Fruit fly (Drosophila melanogaster) whole organism, embryonic: ENCODE data around the gene twf.

Experiments
- Abd-B ChIP-seq: fragments of 200-800 bp; sonication (Bioruptor generic); optimal IDR thresholded peaks from 2 replicates; lab custom pipeline; 2018; ENCODE audit warnings: missing biosample characterization, mild to moderate bottlenecking, missing genetic modification characterization, moderate library complexity
- Adf1 ChIP-seq: fragments of 200-800 bp; sonication (Bioruptor generic); IDR thresholded peaks from 2 replicates; pipeline ENCODE4 v1.3.6; 2022; ENCODE audit warnings: missing biosample characterization, missing genetic modification characterization
- B-H2 ChIP-seq: fragments of 200-800 bp; sonication (Bioruptor generic); optimal IDR thresholded peaks from 2 replicates; lab custom pipeline; 2018; ENCODE audit warnings: missing biosample characterization, mild to moderate bottlenecking, missing genetic modification characterization
- Bgb ChIP-seq: fragments of 200-800 bp; sonication (Bioruptor generic); IDR thresholded peaks from 2 replicates; pipeline ENCODE4 v1.3.6; 2022; ENCODE audit warnings: missing biosample characterization, missing genetic modification characterization; ENCODE audit not compliant: partially characterized antibody
- Blimp-1 ChIP-seq: fragments of 200-800 bp; sonication (Bioruptor generic); optimal IDR thresholded peaks from 3 replicates; lab custom pipeline; 2018; ENCODE audit warnings: missing biosample characterization, missing genetic modification characterization, mild to moderate bottlenecking, moderate library complexity, missing genetic modification reagents
- BtbVII ChIP-seq: fragments of 200-800 bp; sonication (Bioruptor generic); optimal IDR thresholded peaks from 3 replicates; lab custom pipeline; 2017; ENCODE audit warnings: missing biosample characterization, mild to moderate bottlenecking, missing genetic modification characterization
- CG12219 ChIP-seq: fragments of 200-800 bp; sonication (Bioruptor generic); optimal IDR thresholded peaks from 3 replicates; lab custom pipeline; 2018; ENCODE audit warnings: missing biosample characterization, mild to moderate bottlenecking, missing genetic modification characterization
- CG12942 ChIP-seq: fragments of 200-800 bp; sonication (Bioruptor generic); optimal IDR thresholded peaks from 3 replicates; lab custom pipeline; 2016; ENCODE audit warnings: missing biosample characterization, missing genetic modification characterization
- CG14860 ChIP-seq: fragments of 200-800 bp; sonication (Bioruptor generic); IDR thresholded peaks from 3 replicates; pipeline ENCODE4 v1.3.6; 2022; ENCODE audit warnings: missing biosample characterization, missing genetic modification characterization; ENCODE audit not compliant: partially characterized antibody
- CG15011 ChIP-seq: fragments of 200-800 bp; sonication (Bioruptor generic); optimal IDR thresholded peaks from 3 replicates; lab custom pipeline; 2018; ENCODE audit warnings: missing biosample characterization, mild to moderate bottlenecking, missing genetic modification characterization
- CG15696 ChIP-seq: fragments of 200-800 bp; sonication (Bioruptor generic); optimal IDR thresholded peaks from 2 replicates; lab custom pipeline; 2019; ENCODE audit warnings: missing biosample characterization, mild to moderate bottlenecking, missing genetic modification characterization, moderate library complexity
- CG16813 ChIP-seq: fragments of 200-800 bp; sonication (Bioruptor generic); IDR thresholded peaks from 3 replicates; pipeline ENCODE4 v1.3.6; 2022; ENCODE audit warnings: missing biosample characterization, missing genetic modification characterization; ENCODE audit not compliant: partially characterized antibody
- CG18262 ChIP-seq: fragments of 200-800 bp; optimal IDR thresholded peaks from 3 replicates; lab custom pipeline; 2019; ENCODE audit warnings: missing biosample characterization, mild to moderate bottlenecking, missing genetic modification characterization, moderate library complexity
- CG2120 ChIP-seq: fragments of 200-800 bp; sonication (Bioruptor generic); optimal IDR thresholded peaks from 3 replicates; lab custom pipeline; 2016; ENCODE audit warnings: missing biosample characterization, missing genetic modification characterization
- CG30020 ChIP-seq: fragments of 200-800 bp; optimal IDR thresholded peaks from 2 replicates; lab custom pipeline; 2019; ENCODE audit warnings: missing biosample characterization, mild to moderate bottlenecking, missing genetic modification characterization, moderate library complexity
- CG30403 ChIP-seq: fragments of 200-800 bp; sonication (Bioruptor generic); optimal IDR thresholded peaks from 3 replicates; lab custom pipeline; 2016; ENCODE audit warnings: missing biosample characterization, missing genetic modification characterization
- CG31388 ChIP-seq: fragments of 200-800 bp; sonication (Bioruptor generic); optimal IDR thresholded peaks from 2 replicates; lab custom pipeline; 2016; ENCODE audit warnings: missing biosample characterization, missing genetic modification characterization
- CG4328 ChIP-seq: fragments of 200-800 bp; sonication (Bioruptor generic); optimal IDR thresholded peaks from 3 replicates; lab custom pipeline; 2017; ENCODE audit warnings: missing biosample characterization, missing genetic modification reagents, missing genetic modification characterization
- CG6689 ChIP-seq: fragments of 200-800 bp; sonication (Bioruptor generic); IDR thresholded peaks from 2 replicates; pipeline ENCODE4 v1.3.6; 2022; ENCODE audit warnings: missing biosample characterization, missing genetic modification characterization
- CG7839 ChIP-seq: fragments of 200-800 bp; sonication (Bioruptor generic); optimal IDR thresholded peaks from 3 replicates; lab custom pipeline; 2018; ENCODE audit warnings: missing biosample characterization, mild to moderate bottlenecking, missing genetic modification characterization, moderate library complexity
- CG8944 ChIP-seq: fragments of 200-800 bp; sonication (Bioruptor generic); optimal IDR thresholded peaks from 3 replicates; lab custom pipeline; 2016; ENCODE audit warnings: missing biosample characterization, missing genetic modification characterization
- CHES-1-like ChIP-seq: fragments of 200-800 bp; sonication (Bioruptor generic); optimal IDR thresholded peaks from 2 replicates; lab custom pipeline; 2016; ENCODE audit warnings: missing biosample characterization, missing genetic modification characterization
- Dip3 ChIP-seq: fragments of 200-800 bp; sonication (Bioruptor generic); optimal IDR thresholded peaks from 3 replicates; lab custom pipeline; 2016; ENCODE audit warnings: missing biosample characterization, missing genetic modification characterization
- Dp ChIP-seq: fragments of 200-800 bp; sonication (Bioruptor generic); optimal IDR thresholded peaks from 2 replicates; lab custom pipeline; 2018; ENCODE audit warnings: missing biosample characterization, mild to moderate bottlenecking, missing genetic modification characterization, moderate library complexity
- Drgx ChIP-seq: fragments of 200-800 bp; sonication (Bioruptor generic); IDR thresholded peaks from 2 replicates; pipeline ENCODE4 v1.3.6; 2022; ENCODE audit warnings: missing biosample characterization, missing genetic modification characterization
- HLH3B ChIP-seq: fragments of 200-800 bp; sonication (Bioruptor generic); IDR thresholded peaks from 2 replicates; pipeline ENCODE4 v1.3.6; 2022; ENCODE audit warnings: missing biosample characterization, missing genetic modification characterization
- Hr39 ChIP-seq: fragments of >200 bp; optimal IDR thresholded peaks from 2 replicates; lab custom pipeline; 2017
- Hsf ChIP-seq: fragments of 200-800 bp; sonication (Bioruptor generic); optimal IDR thresholded peaks from 3 replicates; lab custom pipeline; 2016; ENCODE audit warnings: missing biosample characterization, missing genetic modification characterization
- Jarid2 ChIP-seq: fragments of 200-800 bp; sonication (Bioruptor generic); optimal IDR thresholded peaks from 3 replicates; lab custom pipeline; 2017; ENCODE audit warnings: mild to moderate bottlenecking, missing biosample characterization, missing genetic modification reagents, missing genetic modification characterization
- Myb ChIP-seq: fragments of 200-800 bp; sonication (Bioruptor generic); optimal IDR thresholded peaks from 2 replicates; lab custom pipeline; 2016; ENCODE audit warnings: missing biosample characterization, missing genetic modification characterization
- Pdp1 ChIP-seq, 2 experiments: fragments of 200-800 bp; sonication (Bioruptor generic); optimal IDR thresholded peaks; 3 replicates each; lab custom pipeline; 2016; ENCODE audit warnings: missing biosample characterization in 2 of 2, missing genetic modification characterization in 2 of 2, mild to moderate bottlenecking in 1 of 2, moderate library complexity in 1 of 2
- Taf1 ChIP-seq: fragments of 200-800 bp; sonication (Bioruptor generic); IDR thresholded peaks from 2 replicates; pipeline ENCODE4 v1.3.6; 2022; ENCODE audit warnings: missing biosample characterization, missing genetic modification characterization
- cwo ChIP-seq: fragments of 200-800 bp; sonication (Bioruptor generic); optimal IDR thresholded peaks from 3 replicates; lab custom pipeline; 2017; ENCODE audit warnings: missing biosample characterization, missing genetic modification characterization, mild to moderate bottlenecking, moderate library complexity, missing genetic modification reagents
- danr ChIP-seq: fragments of 200-800 bp; sonication (Bioruptor generic); IDR thresholded peaks from 2 replicates; pipeline ENCODE4 v1.3.6; 2022; ENCODE audit warnings: missing biosample characterization, missing genetic modification characterization
- dm ChIP-seq: fragments of 200-800 bp; sonication (Bioruptor generic); optimal IDR thresholded peaks from 3 replicates; lab custom pipeline; 2016; ENCODE audit warnings: missing biosample characterization, missing genetic modification characterization
- dmrt99B ChIP-seq: fragments of 200-800 bp; sonication (Bioruptor generic); optimal IDR thresholded peaks from 2 replicates; lab custom pipeline; 2018; ENCODE audit warnings: missing biosample characterization, mild to moderate bottlenecking, missing genetic modification characterization, moderate library complexity
- emc ChIP-seq: fragments of 200-800 bp; sonication (Bioruptor generic); optimal IDR thresholded peaks from 2 replicates; lab custom pipeline; 2016; ENCODE audit warnings: missing biosample characterization, missing genetic modification characterization
- fru ChIP-seq: fragments of >200 bp; optimal IDR thresholded peaks from 2 replicates; lab custom pipeline; 2017
- ken ChIP-seq: fragments of 200-800 bp; sonication (Bioruptor generic); IDR thresholded peaks from 3 replicates; pipeline ENCODE4 v1.3.6; 2022; ENCODE audit warnings: missing biosample characterization, missing genetic modification characterization
- lbe ChIP-seq: fragments of 200-800 bp; sonication (Bioruptor generic); optimal IDR thresholded peaks from 2 replicates; lab custom pipeline; 2016; ENCODE audit warnings: missing biosample characterization, mild to moderate bottlenecking, missing genetic modification characterization
- nerfin-1 ChIP-seq: fragments of 200-800 bp; sonication (Bioruptor generic); optimal IDR thresholded peaks from 3 replicates; lab custom pipeline; 2019; ENCODE audit warnings: missing biosample characterization, mild to moderate bottlenecking, missing genetic modification characterization, moderate library complexity
- pnt ChIP-seq: fragments of 200-800 bp; sonication (Bioruptor generic); optimal IDR thresholded peaks from 3 replicates; lab custom pipeline; 2016; ENCODE audit warnings: missing biosample characterization, missing genetic modification characterization
- ranshi ChIP-seq: fragments of 200-800 bp; sonication (Bioruptor generic); IDR thresholded peaks from 2 replicates; pipeline ENCODE4 v1.3.6; 2022; ENCODE audit warnings: missing biosample characterization, missing genetic modification characterization
- salm ChIP-seq: fragments of 200-800 bp; sonication (Bioruptor generic); optimal IDR thresholded peaks from 2 replicates; lab custom pipeline; 2018; ENCODE audit warnings: missing biosample characterization, mild to moderate bottlenecking, missing genetic modification characterization
- scrt ChIP-seq: fragments of 200-800 bp; sonication (Bioruptor generic); optimal IDR thresholded peaks from 2 replicates; lab custom pipeline; 2018; ENCODE audit warnings: missing biosample characterization, mild to moderate bottlenecking, missing genetic modification characterization, moderate library complexity
- sd ChIP-seq: fragments of 200-800 bp; sonication (Bioruptor generic); optimal IDR thresholded peaks from 3 replicates; lab custom pipeline; 2018; ENCODE audit warnings: missing biosample characterization, mild to moderate bottlenecking, missing genetic modification characterization, moderate library complexity
- sens-2 ChIP-seq: fragments of 200-800 bp; sonication (Bioruptor generic); IDR thresholded peaks from 2 replicates; pipeline ENCODE4 v1.3.6; 2022; ENCODE audit warnings: missing biosample characterization, missing genetic modification characterization
- stwl ChIP-seq: fragments of 200-800 bp; sonication (Bioruptor generic); optimal IDR thresholded peaks from 3 replicates; lab custom pipeline; 2018; ENCODE audit warnings: missing biosample characterization, mild to moderate bottlenecking, missing genetic modification characterization, moderate library complexity
- vfl ChIP-seq: fragments of 200-800 bp; sonication (Bioruptor generic); optimal IDR thresholded peaks from 2 replicates; lab custom pipeline; 2016; ENCODE audit warnings: missing biosample characterization, missing genetic modification characterization
- zfh1 ChIP-seq: fragments of 200-800 bp; sonication (Bioruptor generic); IDR thresholded peaks from 3 replicates; pipeline ENCODE4 v1.3.6; 2022; ENCODE audit warnings: missing biosample characterization, missing genetic modification characterization
- zfh2 ChIP-seq: fragments of 200-800 bp; sonication (Bioruptor generic); optimal IDR thresholded peaks from 2 replicates; lab custom pipeline; 2016; ENCODE audit warnings: missing biosample characterization, missing genetic modification characterization

The twf gene

dm6 chr3R:14122347-14122812 lies at the start of gene twf, which contains the start of gene Abi (continued):
- TF ChIP-seq lbe (GFP tag; lab: Kevin White, UChicago) = peak; percentile 73
- TF ChIP-seq Drgx (GFP tag; lab: Robert Waterston, UW) = 0 out of 2 replicates have a peak, but pooled peaks have one; percentile 19
- TF ChIP-seq CG4328 (GFP tag; lab: Kevin White, UChicago) = no peak
- TF ChIP-seq Jarid2 (GFP tag; lab: Kevin White, UChicago) = no peak
- peak; percentile 41 to 71 for TF ChIP-seq Pdp1 (GFP tag; optimal IDR thresholded peaks at IDR 0.05; lab: Kevin White, UChicago)
- peak; percentile 20 for TF ChIP-seq emc (GFP tag; lab: Kevin White, UChicago)
- no peak for TF ChIP-seq sens-2 (GFP tag; lab: Robert Waterston, UW)
- peak; percentile 49 for TF ChIP-seq dmrt99B (tag; lab: Kevin White, UChicago)
- peak; percentile 42 for TF ChIP-seq sd (tag; lab: Kevin White, UChicago)
- peak; percentile 31 for TF ChIP-seq scrt (GFP tag; lab: Kevin White, UChicago)
- TF ChIP-seq CG7839 (tag; lab: Kevin White, UChicago) = peak; percentile 62
- TF ChIP-seq ranshi (GFP tag; lab: Robert Waterston, UW) = peak; percentile 32; the same call in 1 of the 2 replicates
- TF ChIP-seq danr (GFP tag; lab: Robert Waterston, UW) = no peak
- peak; percentile 74 for TF ChIP-seq zfh2 (GFP tag; lab: Kevin White, UChicago)
- peak; percentile 7 for TF ChIP-seq CG31388 (GFP tag; lab: Kevin White, UChicago)
- TF ChIP-seq Adf1 (GFP tag; lab: Robert Waterston, UW) = peak; percentile 78
- peak; percentile 42; the same call in 1 of the 2 replicates for TF ChIP-seq Taf1
- peak; percentile 58 for TF ChIP-seq CG18262 (tag; lab: Kevin White, UChicago)
- no peak for TF ChIP-seq CG12219 (GFP tag; lab: Kevin White, UChicago)
- TF ChIP-seq fru (lab: Kevin White, UChicago) = no peak
- TF ChIP-seq CG2120 (GFP tag; lab: Kevin White, UChicago) = peak; percentile 79
- peak; percentile 25 for TF ChIP-seq nerfin-1
- TF ChIP-seq CG30403 (GFP tag; lab: Kevin White, UChicago) = peak; percentile 90
- TF ChIP-seq ken = peak; percentile 61; the same call in 2 of the 3 replicates
- TF ChIP-seq pnt (GFP tag; lab: Kevin White, UChicago) = peak; percentile 18
- TF ChIP-seq Dip3 (GFP tag; lab: Kevin White, UChicago) = peak; percentile 48
- TF ChIP-seq CG8944 (GFP tag; lab: Kevin White, UChicago) = peak; percentile 33
- TF ChIP-seq BtbVII (GFP tag; lab: Kevin White, UChicago) = peak; percentile 6
- TF ChIP-seq Hsf (GFP tag; lab: Kevin White, UChicago) = peak; percentile 78
- peak; percentile 59 for TF ChIP-seq CG30020 (tag; lab: Kevin White, UChicago)
- peak; percentile 17 for TF ChIP-seq dm (GFP tag; lab: Kevin White, UChicago)
- peak; percentile 72 for TF ChIP-seq CG6689
- TF ChIP-seq stwl (tag; lab: Kevin White, UChicago) = peak; percentile 79
- TF ChIP-seq HLH3B (GFP tag; lab: Robert Waterston, UW) = peak; percentile 45
- peak; percentile 15 for TF ChIP-seq Dp (GFP tag; lab: Kevin White, UChicago)
- TF ChIP-seq CG16813 (GFP tag; lab: Robert Waterston, UW) = no peak
- TF ChIP-seq CG12942 (GFP tag; lab: Kevin White, UChicago) = peak; percentile 75
- TF ChIP-seq Bgb (GFP tag; lab: Robert Waterston, UW) = no peak
- peak; percentile 4 for TF ChIP-seq CHES-1-like (GFP tag; lab: Kevin White, UChicago)
- TF ChIP-seq Myb = peak; percentile 34
- peak; percentile 72 for TF ChIP-seq B-H2 (GFP tag; lab: Kevin White, UChicago)
- no peak for TF ChIP-seq CG15011
- no peak for TF ChIP-seq Hr39
- TF ChIP-seq Abd-B (GFP tag; lab: Kevin White, UChicago) = peak; percentile 49
- peak; percentile 15 for TF ChIP-seq salm
- peak; percentile 71; the same call in 2 of the 3 replicates for TF ChIP-seq zfh1
- TF ChIP-seq cwo (GFP tag; lab: Kevin White, UChicago) = peak; percentile 21
- peak; percentile 60 for TF ChIP-seq Blimp-1 (GFP tag; lab: Kevin White, UChicago)
- TF ChIP-seq CG14860 (GFP tag; lab: Robert Waterston, UW) = no peak
- peak; percentile 23 for TF ChIP-seq vfl (GFP tag; lab: Kevin White, UChicago)
- TF ChIP-seq CG15696 = peak; percentile 50
